Fruit fly (Drosophila melanogaster): ENCODE results near the gene tau.

- TF ChIP-seq Hr38 (GFP tag; optimal IDR thresholded peaks at IDR 0.05) (no peak), CG6854 (GFP tag; optimal IDR thresholded peaks at IDR 0.05) (no peak), fd85E (GFP tag; optimal IDR thresholded peaks at IDR 0.05) (no peak)
Observed at dm6 chr3R:27660127-27660579, 3.4 kb upstream of the tau start, which contains the start of gene Mlc1.
